Worm (Caenorhabditis elegans): ENCODE data around the gene F10A3.12.

DNA sequence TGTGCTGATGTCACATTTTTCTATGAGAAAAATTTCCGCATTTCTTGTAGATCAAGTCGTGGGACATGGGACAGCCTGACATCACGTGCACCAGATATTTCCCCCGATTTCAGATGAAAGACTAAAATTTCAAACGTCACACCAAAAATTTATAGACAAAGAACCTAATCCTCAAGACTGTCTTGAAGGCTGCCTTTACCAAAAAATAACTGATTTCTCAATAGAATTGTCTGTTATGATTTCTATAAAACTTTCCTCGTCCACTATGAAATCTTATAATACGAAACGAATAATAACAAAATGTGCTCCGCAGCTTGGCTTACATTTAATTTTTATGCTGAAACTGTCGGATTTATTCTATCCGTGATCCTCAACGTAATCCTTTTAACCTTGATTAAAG, 16.5 kb downstream of the F10A3.12 start, which contains the start of gene str-106:
- TF ChIP-seq pha-4 (tag; optimal IDR thresholded peaks at IDR 0.05) (no peak), lin-13 (tag; optimal IDR thresholded peaks at IDR 0.05) (no peak), blmp-1 (tag; optimal IDR thresholded peaks at IDR 0.05) (no peak), ceh-43 (GFP tag; optimal IDR thresholded peaks at IDR 0.05) (no peak), elt-3 (tag; optimal IDR thresholded peaks at IDR 0.05) (no peak), unc-62 (GFP tag; optimal IDR thresholded peaks at IDR 0.05) (no peak), mab-5 (tag; optimal IDR thresholded peaks at IDR 0.05) (no peak), ztf-11 (tag; optimal IDR thresholded peaks at IDR 0.05) (no peak)

All from whole organism, mixed stage, embryonic.